Worm (Caenorhabditis elegans): ENCODE measurements around the gene clec-36.

DNA sequence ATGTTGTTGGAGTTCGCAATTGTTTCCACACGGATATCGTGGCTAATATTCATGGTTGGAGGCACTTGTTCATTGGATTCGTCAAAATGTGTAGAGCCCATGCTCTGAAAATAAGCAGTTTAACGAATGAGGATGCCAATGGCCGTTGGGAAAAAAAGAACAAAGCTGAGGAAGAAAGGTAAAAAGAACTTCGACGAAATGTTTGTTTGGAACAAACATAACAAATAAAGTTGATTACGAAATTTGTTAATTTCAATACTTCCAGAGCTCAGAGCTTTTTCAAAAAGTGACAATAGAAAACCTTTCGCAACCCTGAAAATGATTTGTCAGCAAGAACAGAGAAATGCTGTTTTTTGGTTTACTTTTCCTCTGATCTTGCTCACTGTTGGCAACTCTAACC is 31.7 kb upstream of the clec-36 start, which contains the start of gene F09C6.3:
- TF ChIP-seq R02D3.7 (tag; optimal IDR thresholded peaks at IDR 0.05) (no peak), unc-55 (GFP tag; optimal IDR thresholded peaks at IDR 0.05) (no peak), zag-1 (tag; optimal IDR thresholded peaks at IDR 0.05) (no peak), lin-39 (tag; optimal IDR thresholded peaks at IDR 0.05) (no peak), nhr-12 (tag; optimal IDR thresholded peaks at IDR 0.05) (no peak), ceh-82 (tag; optimal IDR thresholded peaks at IDR 0.05) (no peak), lsy-2 (tag; optimal IDR thresholded peaks at IDR 0.05) (no peak), unc-39 (tag; optimal IDR thresholded peaks at IDR 0.05) (no peak), nhr-6 (tag; optimal IDR thresholded peaks at IDR 0.05) (no peak), aly-2 (tag; optimal IDR thresholded peaks at IDR 0.05) (no peak), snpc-4 (tag; optimal IDR thresholded peaks at IDR 0.05) (no peak), ztf-1 (GFP tag; conservative IDR thresholded peaks at IDR 0.05) (no peak), unc-62 (GFP tag; optimal IDR thresholded peaks at IDR 0.05) (no peak), nhr-11 (tag; optimal IDR thresholded peaks at IDR 0.05) (no peak)
